Fruit fly (Drosophila melanogaster): Measurements from ENCODE around the gene CG33301.
A peak's percentile ranks its signal among the peaks of the same experiment; 100 is the strongest.

DNA sequence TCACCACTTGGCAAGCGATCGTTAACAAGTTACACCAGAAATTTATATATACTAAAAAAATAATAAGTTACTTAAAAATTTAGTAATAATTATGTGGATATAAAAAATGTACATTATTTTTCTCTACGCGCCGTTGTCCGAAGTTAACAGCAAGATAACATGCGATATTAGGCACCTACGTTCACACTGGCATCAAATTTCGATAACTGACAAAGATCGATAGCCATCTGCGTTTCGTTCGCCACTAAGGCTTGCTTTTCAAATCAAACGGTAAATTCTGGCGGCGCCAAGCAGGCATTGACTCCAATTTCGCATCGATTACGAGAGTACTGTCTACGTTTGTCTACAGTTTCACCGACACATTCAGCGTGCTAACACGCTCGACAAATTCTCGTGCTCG lies 7.3 kb downstream of the CG33301 start, which contains the start of gene Pen:
- no peak for TF ChIP-seq CG12605 (GFP tag; IDR thresholded peaks at IDR 0.05)
- no peak for TF ChIP-seq CG4496 (GFP tag; IDR thresholded peaks at IDR 0.05)
- TF ChIP-seq Pif1B (GFP tag; optimal IDR thresholded peaks at IDR 0.05), result no peak
- no peak for TF ChIP-seq CG15710 (tag; optimal IDR thresholded peaks at IDR 0.05)
- TF ChIP-seq EcR (GFP tag; optimal IDR thresholded peaks at IDR 0.05), result peak; percentile 40
- TF ChIP-seq CG34367 (tag; optimal IDR thresholded peaks at IDR 0.05), result no peak
- TF ChIP-seq CG32121 (GFP tag; IDR thresholded peaks at IDR 0.05), result no peak
- no peak for TF ChIP-seq CG8301 (tag; optimal IDR thresholded peaks at IDR 0.05)
- TF ChIP-seq D1 (tag; optimal IDR thresholded peaks at IDR 0.05), result no peak

All from whole organism, pupa.